Worm (Caenorhabditis elegans): ENCODE measurements around the gene C49F5.3.

ce11 chrX:11941951-11942350 is 41.5 kb downstream of the C49F5.3 start, which contains the start of gene F55G7.3:
- TF ChIP-seq dmd-6 (GFP tag; IDR thresholded peaks at IDR 0.05), result no peak
- TF ChIP-seq snpc-4 (tag; optimal IDR thresholded peaks at IDR 0.05), result no peak
- no peak for TF ChIP-seq hlh-11 (tag; optimal IDR thresholded peaks at IDR 0.05)
- TF ChIP-seq nhr-25 (tag; optimal IDR thresholded peaks at IDR 0.05; ENCODE audit: borderline replicate concordance, insufficient read depth), result no peak
- no peak for TF ChIP-seq R02D3.7 (tag; optimal IDR thresholded peaks at IDR 0.05)
